Fruit fly (Drosophila melanogaster) whole organism, embryonic: ENCODE data around the gene CG2104.

ENCODE experiments used
- Ada2b ChIP-seq: fragments of 200-800 bp; sonication (Bioruptor generic); IDR thresholded peaks from 2 replicates; pipeline ENCODE4 v1.3.6; 2022; ENCODE audit warnings: missing biosample characterization, missing genetic modification characterization
- Bdp1 ChIP-seq: fragments of 200-800 bp; sonication (Bioruptor generic); optimal IDR thresholded peaks from 3 replicates; lab custom pipeline; 2016; ENCODE audit warnings: missing biosample characterization, missing genetic modification characterization
- Blimp-1 ChIP-seq: fragments of 200-800 bp; sonication (Bioruptor generic); optimal IDR thresholded peaks from 3 replicates; lab custom pipeline; 2018; ENCODE audit warnings: missing biosample characterization, missing genetic modification characterization, mild to moderate bottlenecking, moderate library complexity, missing genetic modification reagents
- BtbVII ChIP-seq: fragments of 200-800 bp; sonication (Bioruptor generic); optimal IDR thresholded peaks from 3 replicates; lab custom pipeline; 2017; ENCODE audit warnings: missing biosample characterization, mild to moderate bottlenecking, missing genetic modification characterization
- CG10147 ChIP-seq: fragments of 200-800 bp; sonication (Bioruptor generic); optimal IDR thresholded peaks from 2 replicates; lab custom pipeline; 2019; ENCODE audit warnings: missing biosample characterization, mild to moderate bottlenecking, missing genetic modification characterization, moderate library complexity
- CG10321 ChIP-seq: fragments of 200-800 bp; sonication (Bioruptor generic); IDR thresholded peaks from 2 replicates; pipeline ENCODE4 v1.3.6; 2022; ENCODE audit warnings: missing biosample characterization, missing genetic modification characterization
- CG10959 ChIP-seq: fragments of 200-800 bp; sonication (Bioruptor generic); IDR thresholded peaks from 2 replicates; pipeline ENCODE4 v1.3.6; 2022; ENCODE audit warnings: missing biosample characterization, missing genetic modification characterization
- CG11093 ChIP-seq: fragments of 200-800 bp; sonication (Bioruptor generic); IDR thresholded peaks from 3 replicates; pipeline ENCODE4 v1.3.6; 2022; ENCODE audit warnings: missing biosample characterization, missing genetic modification characterization
- CG11398 ChIP-seq: fragments of 200-800 bp; sonication (Bioruptor generic); optimal IDR thresholded peaks from 2 replicates; lab custom pipeline; 2016; ENCODE audit warnings: missing biosample characterization, missing genetic modification characterization
- CG12659 ChIP-seq: fragments of 200-800 bp; sonication (Bioruptor generic); optimal IDR thresholded peaks from 3 replicates; lab custom pipeline; 2017; ENCODE audit warnings: mild to moderate bottlenecking, missing biosample characterization, missing genetic modification reagents, missing genetic modification characterization
- CG15269 ChIP-seq: fragments of 200-800 bp; sonication (Bioruptor generic); optimal IDR thresholded peaks from 2 replicates; lab custom pipeline; 2018; ENCODE audit warnings: missing biosample characterization, mild to moderate bottlenecking, missing genetic modification characterization, moderate library complexity
- CG17912 ChIP-seq: fragments of 200-800 bp; sonication (Bioruptor generic); optimal IDR thresholded peaks from 2 replicates; lab custom pipeline; 2018; ENCODE audit warnings: missing biosample characterization, mild to moderate bottlenecking, missing genetic modification characterization
- CG3838 ChIP-seq: fragments of 200-800 bp; sonication (Bioruptor generic); optimal IDR thresholded peaks from 3 replicates; lab custom pipeline; 2016; ENCODE audit warnings: missing biosample characterization, missing genetic modification characterization
- CG4282 ChIP-seq: fragments of 200-800 bp; sonication (Bioruptor generic); optimal IDR thresholded peaks from 2 replicates; lab custom pipeline; 2016; ENCODE audit warnings: missing biosample characterization, missing genetic modification characterization
- CG4820 ChIP-seq: fragments of 200-800 bp; sonication (Bioruptor generic); optimal IDR thresholded peaks from 3 replicates; lab custom pipeline; 2016; ENCODE audit warnings: missing biosample characterization, missing genetic modification characterization
- CG5245 ChIP-seq: fragments of 200-800 bp; sonication (Bioruptor generic); optimal IDR thresholded peaks from 3 replicates; lab custom pipeline; 2016; ENCODE audit warnings: missing biosample characterization, missing genetic modification characterization
- CG6654 ChIP-seq: fragments of 200-800 bp; sonication (Bioruptor generic); optimal IDR thresholded peaks from 2 replicates; lab custom pipeline; 2017; ENCODE audit warnings: missing biosample characterization, mild to moderate bottlenecking, missing genetic modification characterization
- CG7372 ChIP-seq: fragments of 200-800 bp; sonication (Bioruptor generic); IDR thresholded peaks from 2 replicates; pipeline ENCODE4 v1.3.6; 2022; ENCODE audit warnings: missing biosample characterization, missing genetic modification characterization
- CG7928 ChIP-seq: fragments of 200-800 bp; sonication (Bioruptor generic); optimal IDR thresholded peaks from 2 replicates; lab custom pipeline; 2017; ENCODE audit warnings: missing biosample characterization, mild to moderate bottlenecking, missing genetic modification characterization
- CG9932 ChIP-seq: fragments of 200-800 bp; sonication (Bioruptor generic); IDR thresholded peaks from 2 replicates; pipeline ENCODE4 v1.3.6; 2022; ENCODE audit warnings: missing biosample characterization, missing genetic modification characterization
- D19B ChIP-seq: fragments of 200-800 bp; sonication (Bioruptor generic); optimal IDR thresholded peaks from 2 replicates; lab custom pipeline; 2017; ENCODE audit warnings: missing biosample characterization, mild to moderate bottlenecking, missing genetic modification characterization
- Gsc ChIP-seq: fragments of 200-800 bp; sonication (Bioruptor generic); IDR thresholded peaks from 2 replicates; pipeline ENCODE4 v1.3.6; 2022; ENCODE audit warnings: missing biosample characterization, missing genetic modification characterization
- Gug ChIP-seq: fragments of 200-800 bp; sonication (Bioruptor generic); IDR thresholded peaks from 4 replicates; pipeline ENCODE4 v1.3.6; 2022; ENCODE audit warnings: missing biosample characterization, missing genetic modification characterization
- HLH3B ChIP-seq: fragments of 200-800 bp; sonication (Bioruptor generic); IDR thresholded peaks from 2 replicates; pipeline ENCODE4 v1.3.6; 2022; ENCODE audit warnings: missing biosample characterization, missing genetic modification characterization
- HmgZ ChIP-seq: fragments of 200-800 bp; sonication (Bioruptor generic); optimal IDR thresholded peaks from 2 replicates; lab custom pipeline; 2018; ENCODE audit warnings: missing biosample characterization, mild to moderate bottlenecking, missing genetic modification characterization
- Hr51 ChIP-seq, 2 experiments: fragments of 200-800 bp; sonication (Bioruptor generic); optimal IDR thresholded peaks; 2 replicates in 1 of 2; 3 replicates in 1 of 2; lab custom pipeline; 2016 to 2018; ENCODE audit warnings: missing biosample characterization in 2 of 2, missing genetic modification characterization in 2 of 2, mild to moderate bottlenecking in 1 of 2, moderate library complexity in 1 of 2
- Mrtf ChIP-seq: fragments of 200-800 bp; sonication (Bioruptor generic); IDR thresholded peaks from 3 replicates; pipeline ENCODE4 v1.3.6; 2022; ENCODE audit warnings: missing biosample characterization, missing genetic modification characterization
- NFAT ChIP-seq: fragments of 200-800 bp; sonication (Bioruptor generic); IDR thresholded peaks from 2 replicates; pipeline ENCODE4 v1.3.6; 2022; ENCODE audit warnings: missing biosample characterization, missing genetic modification characterization
- NfI ChIP-seq: fragments of 200-800 bp; sonication (Bioruptor generic); optimal IDR thresholded peaks from 3 replicates; lab custom pipeline; 2018; ENCODE audit warnings: missing biosample characterization, mild to moderate bottlenecking, missing genetic modification characterization, moderate library complexity
- Pdp1 ChIP-seq, 2 experiments: fragments of 200-800 bp; sonication (Bioruptor generic); optimal IDR thresholded peaks; 3 replicates each; lab custom pipeline; 2016; ENCODE audit warnings: missing biosample characterization in 2 of 2, missing genetic modification characterization in 2 of 2, mild to moderate bottlenecking in 1 of 2, moderate library complexity in 1 of 2
- Ravus ChIP-seq: fragments of 200-800 bp; sonication (Bioruptor generic); IDR thresholded peaks from 2 replicates; pipeline ENCODE4 v1.3.6; 2022; ENCODE audit warnings: missing biosample characterization, missing genetic modification characterization
- Sox102F ChIP-seq: fragments of 200-800 bp; sonication (Bioruptor generic); optimal IDR thresholded peaks from 2 replicates; lab custom pipeline; 2018; ENCODE audit warnings: missing biosample characterization, mild to moderate bottlenecking, missing genetic modification characterization, moderate library complexity
- ase ChIP-seq: fragments of 200-800 bp; sonication (Bioruptor generic); IDR thresholded peaks from 3 replicates; pipeline ENCODE4 v1.3.6; 2022; ENCODE audit warnings: missing biosample characterization, missing genetic modification characterization
- bcd ChIP-seq: fragments of 200-800 bp; sonication (Bioruptor generic); optimal IDR thresholded peaks from 2 replicates; lab custom pipeline; 2017; ENCODE audit warnings: missing biosample characterization, mild to moderate bottlenecking, missing genetic modification characterization
- cas ChIP-seq: fragments of 200-800 bp; sonication (Bioruptor generic); IDR thresholded peaks from 2 replicates; pipeline ENCODE4 v1.3.6; 2022; ENCODE audit warnings: missing biosample characterization, missing genetic modification characterization
- exex ChIP-seq: fragments of 200-800 bp; sonication (Bioruptor generic); optimal IDR thresholded peaks from 4 replicates; lab custom pipeline; 2018; ENCODE audit warnings: missing biosample characterization, mild to moderate bottlenecking, missing genetic modification characterization, moderate library complexity
- gsb-n ChIP-seq: fragments of 200-800 bp; sonication (Bioruptor generic); optimal IDR thresholded peaks from 3 replicates; lab custom pipeline; 2018; ENCODE audit warnings: missing biosample characterization, mild to moderate bottlenecking, missing genetic modification characterization
- inv ChIP-seq: fragments of 200-800 bp; sonication (Bioruptor generic); IDR thresholded peaks from 2 replicates; pipeline ENCODE4 v1.3.6; 2022; ENCODE audit warnings: missing biosample characterization, missing genetic modification characterization; ENCODE audit not compliant: partially characterized antibody
- lmd ChIP-seq: fragments of 200-800 bp; sonication (Bioruptor generic); IDR thresholded peaks from 2 replicates; pipeline ENCODE4 v1.3.6; 2022; ENCODE audit warnings: missing biosample characterization, missing genetic modification characterization
- mam ChIP-seq: fragments of 200-800 bp; sonication (Bioruptor generic); optimal IDR thresholded peaks from 3 replicates; lab custom pipeline; 2016; ENCODE audit warnings: missing biosample characterization, missing genetic modification characterization
- org-1 ChIP-seq: fragments of 200-800 bp; sonication (Bioruptor generic); optimal IDR thresholded peaks from 2 replicates; lab custom pipeline; 2017; ENCODE audit warnings: missing biosample characterization, missing genetic modification characterization
- pan ChIP-seq, 4 experiments: fragments of >200 bp in 3 of 4; fragments of 200-800 bp in 1 of 4; sonication (Bioruptor generic) in 1 of 4; optimal IDR thresholded peaks in 3 of 4; IDR thresholded peaks in 1 of 4; 2 replicates each; pipeline versions ENCODE4 v1.3.6 to Lab custom; 2017 to 2022; ENCODE audit warnings: missing biosample characterization in 2 of 4, missing genetic modification characterization in 2 of 4, mixed read lengths in 1 of 4
- peb ChIP-seq: fragments of 200-800 bp; sonication (Bioruptor generic); IDR thresholded peaks from 2 replicates; pipeline ENCODE4 v1.3.6; 2022; ENCODE audit warnings: missing biosample characterization, missing genetic modification characterization
- pros ChIP-seq: fragments of 200-800 bp; sonication (Bioruptor generic); optimal IDR thresholded peaks from 3 replicates; lab custom pipeline; 2019; ENCODE audit warnings: missing biosample characterization, mild to moderate bottlenecking, missing genetic modification characterization, moderate library complexity
- sc ChIP-seq, 3 experiments: fragments of >200 bp in 2 of 3; fragments of 200-800 bp in 1 of 3; sonication (Bioruptor generic) in 1 of 3; optimal IDR thresholded peaks; 2 replicates in 2 of 3; 3 replicates in 1 of 3; lab custom pipeline; 2017; ENCODE audit warnings: mild to moderate bottlenecking in 1 of 3, missing biosample characterization in 1 of 3, missing genetic modification characterization in 1 of 3, missing genetic modification reagents in 1 of 3
- sd ChIP-seq: fragments of 200-800 bp; sonication (Bioruptor generic); optimal IDR thresholded peaks from 3 replicates; lab custom pipeline; 2018; ENCODE audit warnings: missing biosample characterization, mild to moderate bottlenecking, missing genetic modification characterization, moderate library complexity
- tap ChIP-seq: fragments of 200-800 bp; optimal IDR thresholded peaks from 3 replicates; lab custom pipeline; 2019; ENCODE audit warnings: missing biosample characterization, mild to moderate bottlenecking, missing genetic modification characterization, moderate library complexity
- zfh1 ChIP-seq: fragments of 200-800 bp; sonication (Bioruptor generic); IDR thresholded peaks from 3 replicates; pipeline ENCODE4 v1.3.6; 2022; ENCODE audit warnings: missing biosample characterization, missing genetic modification characterization

CG2104 gene

dm6 chr3R:5705469-5706067 lies 12.5 kb upstream of the CG2104 start (continued):
- TF ChIP-seq pan (optimal IDR thresholded peaks at IDR 0.05; lab: Kevin White, UChicago): no peak
- TF ChIP-seq pan (GFP tag; optimal IDR thresholded peaks at IDR 0.05 in 1 of 2, IDR thresholded peaks at IDR 0.05 in 1 of 2): peak in 1 of 2 experiments; percentile 45
- 0 out of 3 replicates have a peak, but pooled peaks have one; percentile 56 for TF ChIP-seq zfh1 (GFP tag; lab: Robert Waterston, UW)
- TF ChIP-seq lmd: peak; percentile 73
- TF ChIP-seq CG7928 (GFP tag; lab: Kevin White, UChicago): peak; percentile 1
- TF ChIP-seq NFAT (GFP tag; lab: Robert Waterston, UW): no peak
- peak; percentile 79 for TF ChIP-seq CG15269 (tag; lab: Kevin White, UChicago)
- no peak for TF ChIP-seq CG17912
- TF ChIP-seq cas (GFP tag; lab: Robert Waterston, UW): no peak
- TF ChIP-seq Hr51 (GFP tag; optimal IDR thresholded peaks at IDR 0.05; lab: Kevin White, UChicago): peak in 1 of 2 experiments; percentile 77
- peak; percentile 8 for TF ChIP-seq CG11398 (GFP tag; lab: Kevin White, UChicago)
- no peak for TF ChIP-seq CG3838 (GFP tag; lab: Kevin White, UChicago)
- TF ChIP-seq exex (tag; lab: Kevin White, UChicago): no peak
- peak; percentile 15 for TF ChIP-seq CG6654 (GFP tag; lab: Kevin White, UChicago)
- TF ChIP-seq Ada2b (GFP tag; lab: Robert Waterston, UW): 0 out of 2 replicates have a peak, but pooled peaks have one; percentile 9
- peak; percentile 46; the same call in 1 of the 2 replicates for TF ChIP-seq CG9932 (GFP tag; lab: Robert Waterston, UW)
- peak; percentile 47 for TF ChIP-seq sd
- TF ChIP-seq tap: no peak
- TF ChIP-seq CG7372: 0 out of 2 replicates have a peak, but pooled peaks have one; percentile 22
- TF ChIP-seq Sox102F (GFP tag; lab: Kevin White, UChicago): peak; percentile 71
- no peak; the same call in 1 of the 2 replicates for TF ChIP-seq peb (GFP tag; lab: Robert Waterston, UW)
- peak; percentile 24 for TF ChIP-seq HmgZ (tag; lab: Kevin White, UChicago)
- peak; percentile 61 for TF ChIP-seq org-1 (GFP tag; lab: Kevin White, UChicago)
- TF ChIP-seq Ravus (GFP tag; lab: Robert Waterston, UW): peak; percentile 1; the same call in 1 of the 2 replicates
- peak; percentile 23; the same call in 1 of the 3 replicates for TF ChIP-seq Mrtf
- TF ChIP-seq HLH3B: 0 out of 2 replicates have a peak, but pooled peaks have one; percentile 33
- peak; percentile 72 for TF ChIP-seq CG10147 (GFP tag; lab: Kevin White, UChicago)
- TF ChIP-seq Pdp1 (GFP tag; optimal IDR thresholded peaks at IDR 0.05; lab: Kevin White, UChicago): peak; percentile 41 to 56
- TF ChIP-seq Gug (GFP tag; lab: Robert Waterston, UW): peak; percentile 30; the same call in 1 of the 4 replicates
- no peak for TF ChIP-seq gsb-n
- no peak for TF ChIP-seq Bdp1 (GFP tag; lab: Kevin White, UChicago)
- TF ChIP-seq NfI (GFP tag; lab: Kevin White, UChicago): peak; percentile 58
- TF ChIP-seq CG10959 (GFP tag; lab: Robert Waterston, UW): no peak
- TF ChIP-seq CG12659 (GFP tag; lab: Kevin White, UChicago): peak; percentile 62
- TF ChIP-seq CG5245: no peak
- peak; percentile 63 for TF ChIP-seq bcd (GFP tag; lab: Kevin White, UChicago)
- TF ChIP-seq Gsc (GFP tag; lab: Robert Waterston, UW): no peak
- TF ChIP-seq Blimp-1 (GFP tag; lab: Kevin White, UChicago): no peak
- no peak for TF ChIP-seq inv
- TF ChIP-seq sc (optimal IDR thresholded peaks at IDR 0.05; lab: Kevin White, UChicago): no peak
- peak; percentile 46 for TF ChIP-seq sc (GFP tag; optimal IDR thresholded peaks at IDR 0.05; lab: Kevin White, UChicago)
- peak; percentile 5 for TF ChIP-seq CG4820
- TF ChIP-seq CG4282 (GFP tag; lab: Kevin White, UChicago): no peak
- TF ChIP-seq BtbVII: peak; percentile 46
- TF ChIP-seq D19B (GFP tag; lab: Kevin White, UChicago): peak; percentile 26
- no peak for TF ChIP-seq CG11093 (GFP tag; lab: Robert Waterston, UW)
- TF ChIP-seq mam (GFP tag; lab: Kevin White, UChicago): peak; percentile 36
- 0 out of 3 replicates have a peak, but pooled peaks have one; percentile 40 for TF ChIP-seq ase (GFP tag; lab: Robert Waterston, UW)
- no peak for TF ChIP-seq CG10321
- no peak for TF ChIP-seq pros (GFP tag; lab: Kevin White, UChicago)
